Worm (Caenorhabditis elegans): ENCODE results near the gene T22G5.1.

DNA sequence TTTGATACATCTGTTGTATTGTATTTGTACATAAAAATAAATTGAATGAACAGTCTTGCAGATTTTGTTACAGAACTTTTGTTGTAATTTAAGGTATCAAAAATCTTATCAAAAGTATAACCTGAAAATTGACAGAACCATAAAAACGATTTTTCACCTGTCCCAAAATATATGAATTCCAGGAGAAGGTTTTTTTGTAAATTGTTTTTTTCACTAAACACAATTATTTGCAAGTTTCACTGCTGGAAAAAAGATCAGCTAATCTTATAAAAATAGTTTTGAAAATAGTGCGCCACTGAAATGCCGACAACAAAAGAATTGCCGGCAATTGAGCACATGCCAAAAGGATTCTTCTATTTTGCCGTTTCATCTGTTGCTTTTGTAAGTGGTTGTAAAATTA is 33.5 kb upstream of the T22G5.1 start, which contains the start of gene srx-130:
- TF ChIP-seq pha-4 (GFP tag; IDR thresholded peaks at IDR 0.05) (no peak), pha-4 (tag; optimal IDR thresholded peaks at IDR 0.05) (no peak), F44E2.7 (GFP tag; IDR thresholded peaks at IDR 0.05) (no peak), nhr-111 (GFP tag; optimal IDR thresholded peaks at IDR 0.05) (no peak), jun-1 (tag; optimal IDR thresholded peaks at IDR 0.05) (no peak), nhr-25 (tag; optimal IDR thresholded peaks at IDR 0.05; ENCODE audit: borderline replicate concordance, insufficient read depth) (no peak), nhr-6 (tag; optimal IDR thresholded peaks at IDR 0.05) (no peak), R02D3.7 (tag; optimal IDR thresholded peaks at IDR 0.05) (no peak), zag-1 (tag; optimal IDR thresholded peaks at IDR 0.05) (no peak), nhr-28 (tag; optimal IDR thresholded peaks at IDR 0.05) (no peak), mes-2 (tag; optimal IDR thresholded peaks at IDR 0.05; ENCODE audit: poor library complexity, severe bottlenecking) (no peak), fkh-10 (GFP tag; optimal IDR thresholded peaks at IDR 0.05) (no peak)

All from whole organism, L4 larva.